Worm (Caenorhabditis elegans): ENCODE results near the gene daf-3.
A peak's percentile ranks its signal among the peaks of the same experiment; 100 is the strongest.

ce11 chrX:785368-785767 lies 39.9 kb downstream of the daf-3 start:
- TF ChIP-seq F13H6.1 (tag; optimal IDR thresholded peaks at IDR 0.05): peak; percentile 11
- no peak for TF ChIP-seq nhr-11 (tag; optimal IDR thresholded peaks at IDR 0.05)
- TF ChIP-seq gmeb-1 (tag; optimal IDR thresholded peaks at IDR 0.05): no peak
- TF ChIP-seq ztf-11 (tag; optimal IDR thresholded peaks at IDR 0.05): no peak
- TF ChIP-seq fos-1 (tag; optimal IDR thresholded peaks at IDR 0.05): no peak
- no peak for TF ChIP-seq mbf-1 (tag; optimal IDR thresholded peaks at IDR 0.05)
- TF ChIP-seq alr-1 (tag; optimal IDR thresholded peaks at IDR 0.05): no peak
- TF ChIP-seq ama-1 (optimal IDR thresholded peaks at IDR 0.05): no peak
- TF ChIP-seq lin-11 (tag; optimal IDR thresholded peaks at IDR 0.05): no peak

All from whole organism, L2 larva.